Worm (Caenorhabditis elegans) whole organism, young adult: Measurements from ENCODE around the gene egl-21.

Source experiments
- ama-1 ChIP-seq, 3 experiments: fragments of 150-350 bp in 1 of 3; sonication (generic microtip) in 2 of 3; optimal IDR thresholded peaks; 2 replicates each; lab custom pipeline; 2014 to 2018; ENCODE audit warnings: missing biosample characterization in 2 of 3, missing genetic modification characterization in 2 of 3, missing genetic modification reagents in 2 of 3
- ceh-79 ChIP-seq: sonication (generic microtip); optimal IDR thresholded peaks from 2 replicates; lab custom pipeline; 2017; ENCODE audit warnings: mild to moderate bottlenecking, missing genetic modification characterization, missing compliant biosample characterization
- madf-10 ChIP-seq: sonication (generic microtip); optimal IDR thresholded peaks from 2 replicates; lab custom pipeline; 2016; ENCODE audit warnings: mild to moderate bottlenecking, missing genetic modification characterization, missing compliant biosample characterization

ce11 chrIV:10443510-10443909, 38.1 kb downstream of the egl-21 start, which contains the start of gene F13B12.7:
- TF ChIP-seq ama-1 (optimal IDR thresholded peaks at IDR 0.05; lab: Kevin White, UChicago) (no peak), ama-1 (GFP tag; optimal IDR thresholded peaks at IDR 0.05; lab: Kevin White, UChicago) (no peak), madf-10 (tag; lab: Kevin White, UChicago) (no peak), ceh-79 (no peak)
